Worm (Caenorhabditis elegans) whole organism, L3 larva: ENCODE results near the gene Y59A8B.24.

Experiments used
- R02D3.7 ChIP-seq: fragments of 150-350 bp; optimal IDR thresholded peaks from 2 replicates; lab custom pipeline; 2014; ENCODE audit warnings: missing biosample characterization, missing genetic modification characterization
- aly-2 ChIP-seq: fragments of 150-350 bp; optimal IDR thresholded peaks from 2 replicates; lab custom pipeline; 2014; ENCODE audit warnings: missing biosample characterization, missing genetic modification characterization
- ama-1 ChIP-seq: fragments of 150-350 bp; optimal IDR thresholded peaks from 2 replicates; lab custom pipeline; 2018
- ceh-16 ChIP-seq: sonication (generic microtip); optimal IDR thresholded peaks from 2 replicates; lab custom pipeline; 2017; ENCODE audit warnings: missing biosample characterization, missing genetic modification characterization
- ceh-28 ChIP-seq: fragments of 150-350 bp; optimal IDR thresholded peaks from 2 replicates; lab custom pipeline; 2014; ENCODE audit warnings: missing biosample characterization, missing genetic modification reagents, missing genetic modification characterization
- ceh-9 ChIP-seq: sonication (generic microtip); optimal IDR thresholded peaks from 2 replicates; lab custom pipeline; 2018; ENCODE audit warnings: missing biosample characterization, missing genetic modification characterization
- egl-27 ChIP-seq: sonication (generic microtip); optimal IDR thresholded peaks from 4 replicates; lab custom pipeline; 2017; ENCODE audit warnings: missing biosample characterization, missing genetic modification reagents, missing genetic modification characterization
- egl-5 ChIP-seq: fragments of 150-350 bp; optimal IDR thresholded peaks from 2 replicates; lab custom pipeline; 2017; ENCODE audit warnings: missing biosample characterization, missing genetic modification reagents, missing genetic modification characterization, inconsistent platforms
- elt-1 ChIP-seq: fragments of 150-350 bp; optimal IDR thresholded peaks from 2 replicates; lab custom pipeline; 2014; ENCODE audit warnings: missing biosample characterization, missing genetic modification characterization
- elt-2 ChIP-seq: sonication (generic microtip); optimal IDR thresholded peaks from 2 replicates; lab custom pipeline; 2016; ENCODE audit warnings: missing genetic modification reagents, mild to moderate bottlenecking, missing genetic modification characterization, missing compliant biosample characterization
- elt-3 ChIP-seq, 3 experiments: fragments of 150-350 bp in 1 of 3; sonication (generic microtip) in 2 of 3; optimal IDR thresholded peaks; 2 replicates in 2 of 3; 4 replicates in 1 of 3; lab custom pipeline; 2014 to 2017; ENCODE audit warnings: missing biosample characterization in 3 of 3, missing genetic modification characterization in 3 of 3
- eor-1 ChIP-seq, 2 experiments: fragments of 150-350 bp; optimal IDR thresholded peaks; 2 replicates each; lab custom pipeline; 2014 to 2018; ENCODE audit warnings: missing biosample characterization in 2 of 2, missing genetic modification characterization in 2 of 2
- fkh-10 ChIP-seq: sonication (generic microtip); optimal IDR thresholded peaks from 2 replicates; lab custom pipeline; 2017; ENCODE audit warnings: missing biosample characterization, missing genetic modification reagents, missing genetic modification characterization
- fkh-2 ChIP-seq: fragments of 150-350 bp; optimal IDR thresholded peaks from 2 replicates; lab custom pipeline; 2014; ENCODE audit warnings: missing biosample characterization, missing genetic modification reagents, missing genetic modification characterization
- fos-1 ChIP-seq: fragments of 150-350 bp; optimal IDR thresholded peaks from 2 replicates; lab custom pipeline; 2014; ENCODE audit warnings: missing biosample characterization, missing genetic modification characterization
- hmg-11 ChIP-seq: sonication (generic microtip); optimal IDR thresholded peaks from 2 replicates; lab custom pipeline; 2016; ENCODE audit warnings: missing genetic modification characterization, missing compliant biosample characterization
- jun-1 ChIP-seq: fragments of 150-350 bp; optimal IDR thresholded peaks from 2 replicates; lab custom pipeline; 2014; ENCODE audit warnings: missing biosample characterization, missing genetic modification reagents, missing genetic modification characterization
- lin-15B ChIP-seq: fragments of 150-350 bp; optimal IDR thresholded peaks from 2 replicates; lab custom pipeline; 2014; ENCODE audit warnings: missing biosample characterization, missing genetic modification characterization
- lin-39 ChIP-seq: fragments of 150-350 bp; optimal IDR thresholded peaks from 2 replicates; lab custom pipeline; 2018; ENCODE audit warnings: missing biosample characterization, missing genetic modification reagents, missing genetic modification characterization
- lsy-12 ChIP-seq: sonication (generic microtip); optimal IDR thresholded peaks from 2 replicates; lab custom pipeline; 2016; ENCODE audit warnings: mild to moderate bottlenecking, missing genetic modification characterization, missing compliant biosample characterization
- mdl-1 ChIP-seq: fragments of 150-350 bp; optimal IDR thresholded peaks from 2 replicates; lab custom pipeline; 2014; ENCODE audit warnings: missing biosample characterization, missing genetic modification characterization
- mml-1 ChIP-seq: fragments of 150-350 bp; sonication (generic microtip); optimal IDR thresholded peaks from 3 replicates; lab custom pipeline; 2014; ENCODE audit warnings: missing biosample characterization, missing genetic modification characterization
- nfya-1 ChIP-seq: sonication (generic microtip); optimal IDR thresholded peaks from 2 replicates; lab custom pipeline; 2017; ENCODE audit warnings: missing genetic modification characterization, mild to moderate bottlenecking, missing compliant biosample characterization, antibody characterized with exemption, moderate library complexity; ENCODE audit not compliant: insufficient read depth
- nhr-11 ChIP-seq: fragments of 150-350 bp; optimal IDR thresholded peaks from 2 replicates; lab custom pipeline; 2014; ENCODE audit warnings: missing biosample characterization, missing genetic modification characterization
- nhr-12 ChIP-seq: fragments of 150-350 bp; optimal IDR thresholded peaks from 2 replicates; lab custom pipeline; 2014; ENCODE audit warnings: missing biosample characterization, missing genetic modification characterization
- nhr-237 ChIP-seq: fragments of 150-350 bp; optimal IDR thresholded peaks from 2 replicates; lab custom pipeline; 2014; ENCODE audit warnings: missing biosample characterization, missing genetic modification characterization
- nhr-25 ChIP-seq: sonication (generic microtip); optimal IDR thresholded peaks from 2 replicates; lab custom pipeline; 2017; ENCODE audit warnings: missing biosample characterization, missing genetic modification characterization
- nhr-43 ChIP-seq: sonication (generic microtip); optimal IDR thresholded peaks from 2 replicates; lab custom pipeline; 2016; ENCODE audit warnings: mild to moderate bottlenecking, missing genetic modification characterization, missing compliant biosample characterization; ENCODE audit not compliant: poor library complexity, severe bottlenecking
- nhr-67 ChIP-seq: fragments of 150-350 bp; optimal IDR thresholded peaks from 2 replicates; lab custom pipeline; 2014; ENCODE audit warnings: missing biosample characterization, missing genetic modification characterization
- nhr-76 ChIP-seq: fragments of 150-350 bp; sonication (generic microtip); optimal IDR thresholded peaks from 5 replicates; lab custom pipeline; 2014; ENCODE audit warnings: missing biosample characterization, missing genetic modification characterization
- nhr-77 ChIP-seq: fragments of 150-350 bp; optimal IDR thresholded peaks from 2 replicates; lab custom pipeline; 2014; ENCODE audit warnings: missing biosample characterization, missing genetic modification characterization
- pha-4 ChIP-seq: fragments of 150-350 bp; optimal IDR thresholded peaks from 2 replicates; lab custom pipeline; 2014; ENCODE audit warnings: missing biosample characterization, missing genetic modification reagents, missing genetic modification characterization
- pqm-1 ChIP-seq: fragments of 150-350 bp; optimal IDR thresholded peaks from 2 replicates; lab custom pipeline; 2017; ENCODE audit warnings: missing biosample characterization, missing genetic modification characterization, inconsistent platforms
- sea-2 ChIP-seq: fragments of 150-350 bp; sonication (generic microtip); optimal IDR thresholded peaks from 4 replicates; lab custom pipeline; 2014; ENCODE audit warnings: missing biosample characterization, missing genetic modification reagents, missing genetic modification characterization
- skn-1 ChIP-seq: fragments of 150-350 bp; optimal IDR thresholded peaks from 2 replicates; lab custom pipeline; 2014; ENCODE audit warnings: missing biosample characterization, missing genetic modification characterization
- snpc-4 ChIP-seq: fragments of 150-350 bp; optimal IDR thresholded peaks from 2 replicates; lab custom pipeline; 2014; ENCODE audit warnings: missing biosample characterization, missing genetic modification characterization
- tbx-2 ChIP-seq: sonication (generic microtip); optimal IDR thresholded peaks from 2 replicates; lab custom pipeline; 2016; ENCODE audit warnings: mild to moderate bottlenecking, missing genetic modification characterization, missing compliant biosample characterization
- unc-62 ChIP-seq: fragments of 150-350 bp; sonication (generic microtip); optimal IDR thresholded peaks from 4 replicates; lab custom pipeline; 2014; ENCODE audit warnings: missing biosample characterization, missing genetic modification reagents, missing genetic modification characterization
- ztf-4 ChIP-seq: fragments of 150-350 bp; optimal IDR thresholded peaks from 2 replicates; lab custom pipeline; 2014; ENCODE audit warnings: missing biosample characterization, missing genetic modification characterization

The Y59A8B.24 gene

DNA sequence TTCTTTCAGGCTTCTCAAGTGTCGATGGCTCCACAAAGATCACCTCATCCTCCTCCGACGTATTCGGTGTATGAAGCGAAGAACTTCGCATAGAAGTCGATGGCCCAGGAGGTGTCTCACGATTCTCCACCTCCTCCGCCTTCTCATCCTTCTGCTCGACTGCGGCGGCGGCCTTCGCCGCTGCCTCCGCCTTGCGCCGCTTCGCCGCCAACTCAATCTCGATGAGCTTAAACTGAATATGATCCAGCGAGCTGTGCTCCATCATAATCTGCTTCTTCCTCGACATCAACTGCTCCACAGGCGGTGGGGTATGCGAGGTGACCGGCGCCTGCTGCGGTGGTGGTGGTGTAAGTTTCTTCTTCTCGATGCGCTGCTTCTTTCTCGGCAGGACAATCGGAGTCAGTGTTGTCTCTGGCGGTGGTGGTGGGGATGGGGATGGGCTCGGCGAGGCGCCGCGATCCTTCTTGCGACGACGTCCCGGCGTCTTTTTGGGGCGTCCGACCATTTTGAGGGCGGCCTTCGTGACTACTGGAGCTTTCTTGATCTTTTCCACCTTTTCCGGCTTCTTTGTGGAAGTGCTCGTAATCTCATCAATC is 7.8 kb upstream of the Y59A8B.24 start:
- TF ChIP-seq mml-1 (no peak), hmg-11 (tag; lab: Kevin White, UChicago) (no peak), elt-2 (tag; lab: Kevin White, UChicago) (no peak), fkh-10 (no peak), elt-1 (tag; lab: Kevin White, UChicago) (no peak), fos-1 (tag; lab: Kevin White, UChicago) (no peak), eor-1 (tag; optimal IDR thresholded peaks at IDR 0.05; lab: Kevin White, UChicago) (no peak), fkh-2 (tag; lab: Kevin White, UChicago) (no peak), nhr-67 (tag; lab: Kevin White, UChicago) (no peak), ceh-9 (no peak), ceh-16 (no peak), pha-4 (tag; lab: Kevin White, UChicago) (no peak), egl-27 (tag; lab: Kevin White, UChicago) (no peak), nfya-1 (tag; lab: Kevin White, UChicago) (no peak), tbx-2 (no peak), unc-62 (GFP tag; lab: Kevin White, UChicago) (no peak), aly-2 (no peak)

DNA sequence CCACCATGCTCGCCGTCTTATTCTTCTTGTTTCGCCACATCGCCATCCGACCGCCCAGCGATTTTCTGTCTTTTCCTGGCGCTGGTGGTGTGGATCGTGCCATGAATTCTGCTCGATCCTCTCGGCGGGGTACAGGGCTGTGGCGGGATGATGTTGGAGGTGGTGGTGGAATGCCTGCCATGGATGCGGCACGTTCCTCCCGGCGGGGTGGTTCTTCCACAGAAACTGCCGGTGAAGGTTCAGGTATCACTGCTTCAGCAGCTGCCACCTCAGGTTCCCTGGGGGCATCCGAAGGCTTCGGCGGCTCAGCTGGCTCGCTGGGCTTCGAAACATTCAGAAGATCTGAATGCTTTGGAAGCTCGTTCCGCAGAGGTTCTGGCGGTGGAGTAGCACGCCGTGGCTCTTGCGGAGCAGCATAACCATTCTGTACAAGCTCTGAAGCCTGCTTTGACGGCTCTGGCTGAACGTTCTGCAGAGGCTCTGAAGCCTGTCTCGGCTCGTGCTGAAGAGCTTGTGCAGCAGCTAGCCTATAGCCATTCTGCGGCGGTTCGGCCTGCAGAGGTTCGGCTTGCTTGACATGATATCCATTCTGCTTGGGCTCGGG is 6.8 kb upstream of the Y59A8B.24 start:
- TF ChIP-seq skn-1 (tag; lab: Kevin White, UChicago): no peak
- TF ChIP-seq egl-5: no peak
- TF ChIP-seq hmg-11 (tag; lab: Kevin White, UChicago): no peak
- no peak for TF ChIP-seq snpc-4 (tag; lab: Kevin White, UChicago)
- TF ChIP-seq sea-2 (GFP tag; lab: Kevin White, UChicago): no peak
- no peak for TF ChIP-seq nhr-25 (tag; lab: Kevin White, UChicago)
- no peak for TF ChIP-seq R02D3.7 (tag; lab: Kevin White, UChicago)
- TF ChIP-seq nhr-43 (tag; lab: Kevin White, UChicago): no peak
- no peak for TF ChIP-seq tbx-2
- TF ChIP-seq nhr-67 (tag; lab: Kevin White, UChicago): no peak
- no peak for TF ChIP-seq ceh-28 (tag; lab: Kevin White, UChicago)
- no peak for TF ChIP-seq lsy-12
- no peak for TF ChIP-seq jun-1 (tag; lab: Kevin White, UChicago)
- no peak for TF ChIP-seq nhr-12 (tag; lab: Kevin White, UChicago)
- TF ChIP-seq ceh-16: no peak
- no peak for TF ChIP-seq ama-1 (lab: Kevin White, UChicago)
- TF ChIP-seq nhr-11: no peak
- no peak for TF ChIP-seq lin-15B (tag; lab: Kevin White, UChicago)

DNA sequence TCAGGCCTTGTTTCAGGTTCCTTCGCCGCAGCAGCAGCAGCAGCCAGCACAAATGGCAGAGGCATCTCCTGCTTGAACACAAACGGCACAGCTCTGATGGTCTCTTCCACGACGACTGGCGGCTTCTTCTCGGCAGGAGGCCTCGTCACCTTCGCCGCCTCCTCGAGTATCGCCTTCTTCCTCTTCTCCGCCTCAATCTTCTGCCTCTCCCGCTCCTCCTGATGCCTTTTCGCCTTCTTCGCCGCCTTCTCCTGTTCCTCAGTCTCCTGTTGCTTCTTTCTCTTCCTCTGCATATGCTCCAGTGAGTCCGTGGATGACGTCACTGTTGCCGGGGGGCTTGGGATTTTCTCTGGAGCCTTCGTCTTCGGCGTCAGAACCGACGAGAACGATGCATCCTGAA is 6.3 kb upstream of the Y59A8B.24 start:
- no peak for TF ChIP-seq nhr-237 (tag; lab: Kevin White, UChicago)
- TF ChIP-seq nhr-43 (tag; lab: Kevin White, UChicago): no peak
- no peak for TF ChIP-seq tbx-2
- TF ChIP-seq pqm-1: no peak
- no peak for TF ChIP-seq lin-15B (tag; lab: Kevin White, UChicago)
- TF ChIP-seq elt-1 (tag; lab: Kevin White, UChicago): no peak
- no peak for TF ChIP-seq skn-1 (tag; lab: Kevin White, UChicago)
- TF ChIP-seq pha-4 (tag; lab: Kevin White, UChicago): no peak
- no peak for TF ChIP-seq R02D3.7 (tag; lab: Kevin White, UChicago)
- no peak for TF ChIP-seq ceh-9
- TF ChIP-seq ztf-4: no peak
- TF ChIP-seq unc-62 (GFP tag; lab: Kevin White, UChicago): no peak
- TF ChIP-seq, all 47 proteins: peak for 0

DNA sequence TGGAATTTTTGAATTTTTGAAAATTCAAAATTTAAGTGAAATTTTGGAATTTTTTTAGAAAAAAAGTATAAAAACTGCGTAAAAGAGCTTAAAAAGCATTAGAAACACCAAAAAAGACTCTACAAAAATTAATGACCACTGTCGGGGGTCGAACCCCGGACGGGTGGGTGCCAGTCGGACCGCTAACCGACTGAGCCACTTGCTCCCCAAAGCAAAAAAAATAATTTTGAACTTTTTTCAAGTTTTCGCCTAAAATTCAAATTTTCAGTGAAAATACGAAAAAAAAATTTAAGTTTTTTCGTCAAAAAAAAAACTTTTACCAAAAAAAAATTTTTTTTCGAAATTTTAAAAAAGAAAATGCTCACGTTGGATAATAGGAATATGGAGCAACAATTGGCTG is 4.5 kb upstream of the Y59A8B.24 start:
- no peak for TF ChIP-seq elt-2 (tag; lab: Kevin White, UChicago)
- TF ChIP-seq elt-3 (tag; optimal IDR thresholded peaks at IDR 0.05; lab: Kevin White, UChicago): no peak
- TF ChIP-seq nhr-77 (tag; lab: Kevin White, UChicago): no peak
- no peak for TF ChIP-seq elt-1 (tag; lab: Kevin White, UChicago)
- no peak for TF ChIP-seq lsy-12
- TF ChIP-seq ceh-16: no peak
- TF ChIP-seq fos-1 (tag; lab: Kevin White, UChicago): no peak
- no peak for TF ChIP-seq nhr-76 (tag; lab: Kevin White, UChicago)
- no peak for TF ChIP-seq tbx-2
- TF ChIP-seq lin-15B (tag; lab: Kevin White, UChicago): no peak
- TF ChIP-seq mdl-1 (tag; lab: Kevin White, UChicago): no peak
- TF ChIP-seq egl-27 (tag; lab: Kevin White, UChicago): no peak
- no peak for TF ChIP-seq nhr-11
- no peak for TF ChIP-seq nhr-67 (tag; lab: Kevin White, UChicago)
- TF ChIP-seq sea-2 (GFP tag; lab: Kevin White, UChicago): no peak
- no peak for TF ChIP-seq lin-39 (tag; lab: Kevin White, UChicago)
- TF ChIP-seq eor-1 (tag; optimal IDR thresholded peaks at IDR 0.05; lab: Kevin White, UChicago): no peak
- TF ChIP-seq aly-2: no peak
